Worm (Caenorhabditis elegans): Measurements from ENCODE around the gene K07F5.22.
"Not testable (repeated sequence)": the region's sequence is repeated elsewhere in the genome, so short reads cannot be mapped to it uniquely, and the experiment has no call there.

Gene K07F5.22

ce11 chrIV:9832586-9832985, 32.3 kb upstream of the K07F5.22 start, which contains the start of gene kin-21:
Gene kin-21, plus strand, starts transcription at chrIV:9832886.
- TF ChIP-seq repo-1 (tag; optimal IDR thresholded peaks at IDR 0.05) (no peak), sptf-2 (GFP tag; optimal IDR thresholded peaks at IDR 0.05) (no peak), attf-3 (GFP tag; conservative IDR thresholded peaks at IDR 0.05) (no peak), him-1 (tag; optimal IDR thresholded peaks at IDR 0.05) (no peak), Y67H2A.10 (GFP tag; conservative IDR thresholded peaks at IDR 0.05) (no peak), F57C9.4 (tag; optimal IDR thresholded peaks at IDR 0.05) (no peak)

- TF ChIP-seq F55B11.4 (tag; optimal IDR thresholded peaks at IDR 0.05; ENCODE audit: borderline replicate concordance, insufficient read depth): no peak
- no peak for TF ChIP-seq nhr-90 (tag; optimal IDR thresholded peaks at IDR 0.05)
- no peak for TF ChIP-seq nfya-2 (GFP tag; IDR thresholded peaks at IDR 0.05)
- TF ChIP-seq F22D6.2 (tag; optimal IDR thresholded peaks at IDR 0.05): no peak
- TF ChIP-seq tbp1 (GFP tag; optimal IDR thresholded peaks at IDR 0.05): no peak
- TF ChIP-seq unc-62 (GFP tag; optimal IDR thresholded peaks at IDR 0.05): no peak
- no peak for TF ChIP-seq mes-4 (tag; optimal IDR thresholded peaks at IDR 0.05)
- no peak for TF ChIP-seq lin-35 (GFP tag; optimal IDR thresholded peaks at IDR 0.05)
- TF ChIP-seq D2030.7 (GFP tag; IDR thresholded peaks at IDR 0.05): no peak
- no peak for TF ChIP-seq cebp-1 (GFP tag; IDR thresholded peaks at IDR 0.05)
- no peak for TF ChIP-seq cebp-1 (tag; optimal IDR thresholded peaks at IDR 0.05)
- TF ChIP-seq ceh-100 (GFP tag; IDR thresholded peaks at IDR 0.05): no peak
- TF ChIP-seq mxl-1 (tag; optimal IDR thresholded peaks at IDR 0.05): no peak
Measured at ce11 chrIV:9833337-9833736, 31.5 kb upstream of the K07F5.22 start.

ce11 chrIV:9836317-9836716, 28.6 kb upstream of the K07F5.22 start, which contains the start of gene msp-81:
Gene msp-81, minus strand, starts transcription at chrIV:9836417.
- TF ChIP-seq lsl-1 (GFP tag; optimal IDR thresholded peaks at IDR 0.05) (no peak), Y53F4B.3 (GFP tag; IDR thresholded peaks at IDR 0.05) (no peak), nhr-80 (tag; optimal IDR thresholded peaks at IDR 0.05) (no peak), fkh-3 (tag; optimal IDR thresholded peaks at IDR 0.05) (no peak), akir-1 (GFP tag; optimal IDR thresholded peaks at IDR 0.05) (no peak), snpc-1.1 (tag; optimal IDR thresholded peaks at IDR 0.05; ENCODE audit: insufficient read depth) (no peak), somi-1 (GFP tag; optimal IDR thresholded peaks at IDR 0.05) (no peak), cebp-1 (GFP tag; IDR thresholded peaks at IDR 0.05) (no peak), cebp-1 (tag; optimal IDR thresholded peaks at IDR 0.05) (no peak), nfya-2 (GFP tag; IDR thresholded peaks at IDR 0.05) (no peak), B0261.1 (tag; optimal IDR thresholded peaks at IDR 0.05) (no peak), F52B5.7 (tag; optimal IDR thresholded peaks at IDR 0.05) (no peak), lin-26 (GFP tag; IDR thresholded peaks at IDR 0.05) (no peak), zim-3 (tag; optimal IDR thresholded peaks at IDR 0.05) (no peak)

- not testable (repeated sequence) for TF ChIP-seq snpc-1.1 (tag; optimal IDR thresholded peaks at IDR 0.05; ENCODE audit: insufficient read depth); ztf-18 (tag; optimal IDR thresholded peaks at IDR 0.05); attf-5 (GFP tag; optimal IDR thresholded peaks at IDR 0.05)
Measured at ce11 chrIV:9837349-9837748, 27.5 kb upstream of the K07F5.22 start, which contains the start of gene msp-10. Gene msp-10, plus strand, starts transcription at chrIV:9837649.

- TF ChIP-seq lin-35 (GFP tag; optimal IDR thresholded peaks at IDR 0.05) (no peak), snpc-1.1 (tag; optimal IDR thresholded peaks at IDR 0.05; ENCODE audit: insufficient read depth) (no peak), tbp1 (GFP tag; optimal IDR thresholded peaks at IDR 0.05) (no peak), pbrm-1 (GFP tag; IDR thresholded peaks at IDR 0.05) (no peak), madf-8 (GFP tag; conservative IDR thresholded peaks at IDR 0.05) (no peak)
Measured at ce11 chrIV:9840984-9841590, 23.8 kb upstream of the K07F5.22 start, which contains the start of the genes kin-24 and msp-56. Gene kin-24, minus strand, starts transcription at chrIV:9841084. Gene msp-56, plus strand, starts transcription at chrIV:9841540.
